Fruit fly (Drosophila melanogaster) whole organism, adult: ENCODE measurements around the gene spidey.

Experiments used
- CG11617 ChIP-seq: fragments of 200-800 bp; sonication (Bioruptor generic); optimal IDR thresholded peaks from 2 replicates; lab custom pipeline; 2017; ENCODE audit warnings: mild to moderate bottlenecking, missing biosample characterization, missing genetic modification reagents, missing genetic modification characterization
- CG14711 ChIP-seq: fragments of 200-800 bp; sonication (Bioruptor generic); optimal IDR thresholded peaks from 2 replicates; lab custom pipeline; 2018; ENCODE audit warnings: missing biosample characterization, mild to moderate bottlenecking, missing genetic modification characterization, moderate library complexity
- CG1620 ChIP-seq: fragments of 200-800 bp; sonication (Bioruptor generic); optimal IDR thresholded peaks from 2 replicates; lab custom pipeline; 2016; ENCODE audit warnings: missing biosample characterization, missing genetic modification characterization
- CG5204 ChIP-seq: fragments of 200-800 bp; sonication (Bioruptor generic); optimal IDR thresholded peaks from 2 replicates; lab custom pipeline; 2016; ENCODE audit warnings: missing biosample characterization, missing genetic modification characterization
- Clk ChIP-seq: fragments of 200-800 bp; sonication (Bioruptor generic); optimal IDR thresholded peaks from 2 replicates; lab custom pipeline; 2017; ENCODE audit warnings: missing biosample characterization, missing genetic modification characterization
- Crg-1 ChIP-seq: fragments of 200-800 bp; sonication (Bioruptor generic); optimal IDR thresholded peaks from 2 replicates; lab custom pipeline; 2016; ENCODE audit warnings: missing biosample characterization, missing genetic modification characterization
- kay ChIP-seq: fragments of 200-800 bp; sonication (Bioruptor generic); peaks from one replicate; lab custom pipeline; 2016; ENCODE audit warnings: missing biosample characterization, missing genetic modification characterization, borderline replicate concordance
- ovo ChIP-seq: fragments of 200-800 bp; sonication (Bioruptor generic); optimal IDR thresholded peaks from 2 replicates; lab custom pipeline; 2016; ENCODE audit warnings: missing biosample characterization, missing genetic modification characterization
- pad ChIP-seq: fragments of 200-800 bp; sonication (Bioruptor generic); optimal IDR thresholded peaks from 3 replicates; lab custom pipeline; 2017; ENCODE audit warnings: missing biosample characterization, missing genetic modification characterization, mild to moderate bottlenecking, moderate library complexity, missing genetic modification reagents
- tj ChIP-seq: fragments of 200-800 bp; sonication (Bioruptor generic); optimal IDR thresholded peaks from 3 replicates; lab custom pipeline; 2017; ENCODE audit warnings: missing biosample characterization, mild to moderate bottlenecking, missing genetic modification characterization, moderate library complexity

DNA sequence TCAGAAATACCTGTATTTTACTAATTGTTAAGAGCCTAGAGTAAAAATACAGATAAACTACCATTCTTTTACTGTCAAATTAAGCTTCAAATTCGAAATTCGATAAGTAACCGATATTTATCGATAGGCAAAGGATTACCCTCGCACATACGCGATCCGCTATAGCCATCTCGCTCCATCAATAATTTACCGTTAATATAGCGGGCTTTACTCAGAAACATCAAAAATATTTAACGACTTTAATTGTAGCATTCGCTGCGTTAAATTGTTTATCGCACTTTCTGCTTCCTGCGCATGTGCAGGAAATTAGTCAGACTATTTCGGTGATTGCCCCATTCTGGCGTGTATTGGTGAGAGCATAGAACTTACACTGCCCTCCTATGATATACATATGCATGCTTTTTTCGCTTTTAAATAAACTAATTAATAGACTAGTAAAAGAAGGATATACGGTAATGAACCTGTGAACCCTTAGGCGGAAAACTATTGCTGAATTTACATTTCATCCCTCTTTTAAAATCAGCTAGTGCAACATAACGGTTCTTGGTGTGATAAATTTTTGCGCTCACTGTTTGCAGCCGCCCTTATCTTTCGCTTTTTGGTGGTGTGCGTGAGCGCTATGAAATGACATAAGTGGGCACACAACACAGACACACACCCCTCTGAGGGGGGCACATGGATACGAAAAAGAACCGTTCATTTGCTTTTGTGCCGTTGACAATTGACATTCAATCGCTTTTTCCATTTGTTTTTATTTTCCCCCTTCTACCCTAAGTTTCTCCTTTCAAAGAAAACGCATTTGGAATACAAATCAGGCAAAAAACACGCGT lies at the start of gene spidey, which contains the start of gene dpr14:
- TF ChIP-seq Crg-1 (peak; percentile 71), ovo (peak; percentile 99), CG11617 (GFP tag; lab: Kevin White, UChicago) (peak; percentile 89), kay (GFP tag; lab: Kevin White, UChicago) (peak; percentile 2), Clk (peak; percentile 72), tj (GFP tag; lab: Kevin White, UChicago) (no peak), CG1620 (GFP tag; lab: Kevin White, UChicago) (peak; percentile 86), CG14711 (peak; percentile 87), pad (GFP tag; lab: Kevin White, UChicago) (peak; percentile 99), CG5204 (GFP tag; lab: Kevin White, UChicago) (no peak)
